Worm (Caenorhabditis elegans) whole organism, L2 larva: ENCODE measurements around the gene crn-7.

ENCODE experiments used
- aly-2 ChIP-seq: fragments of 150-350 bp; optimal IDR thresholded peaks from 2 replicates; lab custom pipeline; 2014; ENCODE audit warnings: missing biosample characterization, missing genetic modification characterization
- ceh-82 ChIP-seq: fragments of 150-350 bp; optimal IDR thresholded peaks from 2 replicates; lab custom pipeline; 2014; ENCODE audit warnings: missing biosample characterization, missing genetic modification characterization
- fos-1 ChIP-seq: fragments of 150-350 bp; optimal IDR thresholded peaks from 2 replicates; lab custom pipeline; 2014; ENCODE audit warnings: missing biosample characterization, missing genetic modification characterization
- lsy-2 ChIP-seq, 2 experiments: fragments of 150-350 bp in 1 of 2; sonication (generic microtip) in 1 of 2; optimal IDR thresholded peaks; 2 replicates each; lab custom pipeline; 2014 to 2017; ENCODE audit warnings: missing biosample characterization in 2 of 2, missing genetic modification characterization in 2 of 2
- nhr-77 ChIP-seq: fragments of 150-350 bp; optimal IDR thresholded peaks from 2 replicates; lab custom pipeline; 2014; ENCODE audit warnings: missing biosample characterization, missing genetic modification characterization
- ztf-11 ChIP-seq: sonication (generic microtip); optimal IDR thresholded peaks from 2 replicates; lab custom pipeline; 2017; ENCODE audit warnings: missing biosample characterization, missing genetic modification characterization

- TF ChIP-seq nhr-77 (tag; lab: Kevin White, UChicago), result no peak
- no peak for TF ChIP-seq ztf-11 (tag; lab: Kevin White, UChicago)
- no peak for TF ChIP-seq lsy-2 (tag; optimal IDR thresholded peaks at IDR 0.05; lab: Kevin White, UChicago)
- no peak for TF ChIP-seq fos-1 (tag; lab: Kevin White, UChicago)
- no peak for TF ChIP-seq ceh-82 (tag; lab: Kevin White, UChicago)
- TF ChIP-seq aly-2, result no peak
These were observed 50.2 kb downstream of the crn-7 start, which contains the start of gene sas-4 for ce11 chrIII:8318488-8318887.
